Fruit fly (Drosophila melanogaster): ENCODE measurements around the gene Unr.

dm6 chr3L:8394944-8395343 lies 47.2 kb downstream of the Unr start:
- no peak for TF ChIP-seq Dll (optimal IDR thresholded peaks at IDR 0.05)
- no peak for TF ChIP-seq pan (optimal IDR thresholded peaks at IDR 0.05)
- TF ChIP-seq CG8478 (optimal IDR thresholded peaks at IDR 0.05) = no peak
